Worm (Caenorhabditis elegans): ENCODE results near the gene F11C1.9.

- TF ChIP-seq ztf-26 (tag; optimal IDR thresholded peaks at IDR 0.05) = no peak
- no peak for TF ChIP-seq K12H6.12 (tag; optimal IDR thresholded peaks at IDR 0.05)
- TF ChIP-seq ama-1 (optimal IDR thresholded peaks at IDR 0.05) = no peak
- no peak for TF ChIP-seq ama-1 (GFP tag; optimal IDR thresholded peaks at IDR 0.05)
- no peak for TF ChIP-seq snpc-3.4 (tag; optimal IDR thresholded peaks at IDR 0.05)
- TF ChIP-seq B0261.1 (tag; optimal IDR thresholded peaks at IDR 0.05) = no peak
- no peak for TF ChIP-seq chd-7 (tag; optimal IDR thresholded peaks at IDR 0.05)
- TF ChIP-seq dpff-1 (tag; optimal IDR thresholded peaks at IDR 0.05) = no peak
- no peak for TF ChIP-seq ceh-40 (GFP tag; IDR thresholded peaks at IDR 0.05)
- no peak for TF ChIP-seq ets-4 (GFP tag; optimal IDR thresholded peaks at IDR 0.05)
- no peak for TF ChIP-seq ceh-27 (GFP tag; optimal IDR thresholded peaks at IDR 0.05)
- TF ChIP-seq unc-62 (GFP tag; optimal IDR thresholded peaks at IDR 0.05) = no peak
- no peak for TF ChIP-seq snpc-1.3 (tag; optimal IDR thresholded peaks at IDR 0.05; ENCODE audit: insufficient read depth)
These were observed 47.4 kb downstream of the F11C1.9 start, which contains the start of gene C34E7.3 for ce11 chrX:12929961-12930360.

Data from whole organism, young adult.